Worm (Caenorhabditis elegans) whole organism, early embryonic: ENCODE data around the gene C06E4.6.
A peak's percentile ranks its signal among the peaks of the same experiment; 100 is the strongest.
"Not testable (repeated sequence)": the region's sequence is repeated elsewhere in the genome, so short reads cannot be mapped to it uniquely, and the experiment has no call there.

Experiments used
- B0310.2 ChIP-seq: sonication (generic microtip); optimal IDR thresholded peaks from 2 replicates; lab custom pipeline; 2016; ENCODE audit warnings: mild to moderate bottlenecking, missing genetic modification characterization, missing compliant biosample characterization
- F13C5.2 ChIP-seq: sonication (generic microtip); optimal IDR thresholded peaks from 2 replicates; lab custom pipeline; 2017; ENCODE audit warnings: mild to moderate bottlenecking, missing genetic modification characterization, inconsistent platforms, missing compliant biosample characterization
- aly-1 ChIP-seq: sonication (generic microtip); optimal IDR thresholded peaks from 2 replicates; lab custom pipeline; 2016; ENCODE audit warnings: missing genetic modification characterization, missing compliant biosample characterization
- ama-1 ChIP-seq: fragments of 150-350 bp; optimal IDR thresholded peaks from 2 replicates; lab custom pipeline; 2014
- ceh-13 ChIP-seq: fragments of 200-800 bp; sonication (Bioruptor generic); optimal IDR thresholded peaks from 2 replicates; lab custom pipeline; 2018; ENCODE audit warnings: mild to moderate bottlenecking, missing genetic modification characterization, missing compliant biosample characterization
- ceh-36 ChIP-seq: sonication (generic microtip); optimal IDR thresholded peaks from 2 replicates; lab custom pipeline; 2016; ENCODE audit warnings: missing genetic modification characterization, inconsistent platforms, missing compliant biosample characterization
- ets-7 ChIP-seq: sonication (generic microtip); optimal IDR thresholded peaks from 2 replicates; lab custom pipeline; 2016; ENCODE audit warnings: missing genotype, missing genetic modification characterization, missing compliant biosample characterization
- flt-1 ChIP-seq: fragments of 200-800 bp; sonication (Bioruptor generic); IDR thresholded peaks from 2 replicates; pipeline ENCODE4 v1.3.6; 2022; ENCODE audit warnings: missing genetic modification characterization, missing compliant biosample characterization
- hmbx-1 ChIP-seq: sonication (generic microtip); optimal IDR thresholded peaks from 2 replicates; lab custom pipeline; 2016; ENCODE audit warnings: mild to moderate bottlenecking, missing genetic modification characterization, missing compliant biosample characterization
- hmg-4 ChIP-seq: fragments of 200-800 bp; sonication (Bioruptor generic); optimal IDR thresholded peaks from 2 replicates; lab custom pipeline; 2018; ENCODE audit warnings: mild to moderate bottlenecking, missing genetic modification characterization, missing compliant biosample characterization
- hnd-1 ChIP-seq: sonication (generic microtip); optimal IDR thresholded peaks from 2 replicates; lab custom pipeline; 2016; ENCODE audit warnings: missing genetic modification characterization, missing compliant biosample characterization
- pes-1 ChIP-seq: fragments of 200-800 bp; sonication (Bioruptor generic); IDR thresholded peaks from 2 replicates; pipeline ENCODE4 v1.3.6; 2022; ENCODE audit warnings: missing genetic modification reagents, missing genetic modification characterization, missing compliant biosample characterization
- scrt-1 ChIP-seq: fragments of 200-800 bp; sonication (Bioruptor generic); IDR thresholded peaks from 2 replicates; pipeline ENCODE4 v1.3.6; 2022; ENCODE audit warnings: missing genetic modification characterization, missing compliant biosample characterization
- sea-1 ChIP-seq: fragments of 200-800 bp; sonication (Bioruptor generic); conservative IDR thresholded peaks from 2 replicates; pipeline ENCODE4 v1.3.6; 2022; ENCODE audit warnings: missing genetic modification characterization, missing compliant biosample characterization
- tbx-11 ChIP-seq: fragments of 200-800 bp; sonication (Bioruptor generic); IDR thresholded peaks from 2 replicates; pipeline ENCODE4 v1.3.6; 2022; ENCODE audit warnings: missing genetic modification characterization, missing compliant biosample characterization
- tbx-37 ChIP-seq: fragments of 200-800 bp; sonication (Bioruptor generic); conservative IDR thresholded peaks from 2 replicates; pipeline ENCODE4 v1.3.6; 2022; ENCODE audit warnings: missing genetic modification reagents, missing genetic modification characterization, missing compliant biosample characterization
- tra-4 ChIP-seq: sonication (generic microtip); optimal IDR thresholded peaks from 2 replicates; lab custom pipeline; 2017; ENCODE audit warnings: missing genetic modification characterization, missing compliant biosample characterization

C06E4.6 gene

ce11 chrIV:7247243-7247642 is 10.9 kb downstream of the C06E4.6 start, which contains the start of gene D2024.1:
D2024.1 (plus strand) TSS chrIV:7247543.
- not testable (repeated sequence) for TF ChIP-seq ceh-36 (tag; lab: Kevin White, UChicago); tbx-37; hmg-4 (GFP tag; lab: Kevin White, UChicago)

ce11 chrIV:7246553-7246952 is 11.6 kb downstream of the C06E4.6 start, which contains the start of gene col-114:
col-114 (minus strand) TSS chrIV:7246653.
- TF ChIP-seq flt-1 (GFP tag; lab: Robert Waterston, UW) (no peak), F13C5.2 (tag; lab: Kevin White, UChicago) (no peak)

- TF ChIP-seq hmg-4 (GFP tag; lab: Kevin White, UChicago): no peak
- TF ChIP-seq hnd-1: no peak
- no peak for TF ChIP-seq pes-1 (GFP tag; lab: Robert Waterston, UW)
- TF ChIP-seq ceh-36 (tag; lab: Kevin White, UChicago): no peak
- no peak for TF ChIP-seq aly-1 (tag; lab: Kevin White, UChicago)
- no peak for TF ChIP-seq ceh-13 (GFP tag; lab: Kevin White, UChicago)
- no peak for TF ChIP-seq ama-1 (lab: Kevin White, UChicago)
- TF ChIP-seq tra-4 (tag; lab: Kevin White, UChicago): no peak
- no peak for TF ChIP-seq ets-7 (tag; lab: Kevin White, UChicago)
- TF ChIP-seq B0310.2 (tag; lab: Kevin White, UChicago): no peak
- TF ChIP-seq scrt-1 (GFP tag; lab: Robert Waterston, UW): no peak
- TF ChIP-seq flt-1 (GFP tag; lab: Robert Waterston, UW): no peak
- no peak for TF ChIP-seq hmbx-1 (tag; lab: Kevin White, UChicago)
- TF ChIP-seq tbx-37: no peak
- TF ChIP-seq sea-1 (GFP tag; lab: Robert Waterston, UW): no peak
- TF ChIP-seq tbx-11 (GFP tag; lab: Robert Waterston, UW): no peak
- no peak for TF ChIP-seq F13C5.2 (tag; lab: Kevin White, UChicago)
Measured at ce11 chrIV:7245592-7245991, 12.5 kb downstream of the C06E4.6 start.

DNA sequence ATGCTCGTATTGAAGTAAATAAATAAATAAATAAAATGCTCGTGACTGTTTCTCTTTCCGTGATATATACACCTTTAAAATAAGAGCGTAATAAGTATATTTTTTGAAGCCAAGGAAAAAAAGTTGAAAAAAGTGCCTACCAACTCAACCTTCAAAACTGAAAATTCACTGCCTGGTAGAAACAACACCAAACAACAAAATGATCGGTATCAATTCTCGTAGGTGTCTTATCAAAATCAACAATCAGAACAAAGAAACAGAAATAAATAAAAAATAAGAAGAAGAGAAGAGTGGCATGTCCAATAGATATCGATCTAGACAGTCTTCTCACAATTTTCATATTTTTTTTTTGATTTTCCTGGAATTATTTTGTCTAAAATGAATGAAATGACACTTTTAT is 14.2 kb downstream of the C06E4.6 start, which contains the start of gene afmd-1:
Gene afmd-1, plus strand, starts transcription at position 316 of the 400 bp plus-strand sequence.
- TF ChIP-seq tbx-37 (no peak), flt-1 (GFP tag; lab: Robert Waterston, UW) (no peak), tbx-11 (GFP tag; lab: Robert Waterston, UW) (no peak), scrt-1 (GFP tag; lab: Robert Waterston, UW) (no peak), hmbx-1 (tag; lab: Kevin White, UChicago) (no peak), ceh-36 (tag; lab: Kevin White, UChicago) (no peak), B0310.2 (tag; lab: Kevin White, UChicago) (no peak), hnd-1 (no peak), ama-1 (lab: Kevin White, UChicago) (no peak), aly-1 (tag; lab: Kevin White, UChicago) (no peak), pes-1 (GFP tag; lab: Robert Waterston, UW) (no peak), hmg-4 (GFP tag; lab: Kevin White, UChicago) (no peak), tra-4 (tag; lab: Kevin White, UChicago) (no peak), F13C5.2 (tag; lab: Kevin White, UChicago) (no peak), sea-1 (GFP tag; lab: Robert Waterston, UW) (no peak), ets-7 (tag; lab: Kevin White, UChicago) (no peak), ceh-13 (GFP tag; lab: Kevin White, UChicago) (no peak)

ce11 chrIV:7242220-7242789 is 15.8 kb downstream of the C06E4.6 start, which contains the start of gene gstk-2:
gstk-2 (minus strand) TSS chrIV:7242270.
- TF ChIP-seq ceh-13 (GFP tag; lab: Kevin White, UChicago) (no peak), ets-7 (tag; lab: Kevin White, UChicago) (no peak), flt-1 (GFP tag; lab: Robert Waterston, UW) (no peak), tra-4 (tag; lab: Kevin White, UChicago) (no peak), tbx-37 (no peak), sea-1 (GFP tag; lab: Robert Waterston, UW) (no peak)

DNA sequence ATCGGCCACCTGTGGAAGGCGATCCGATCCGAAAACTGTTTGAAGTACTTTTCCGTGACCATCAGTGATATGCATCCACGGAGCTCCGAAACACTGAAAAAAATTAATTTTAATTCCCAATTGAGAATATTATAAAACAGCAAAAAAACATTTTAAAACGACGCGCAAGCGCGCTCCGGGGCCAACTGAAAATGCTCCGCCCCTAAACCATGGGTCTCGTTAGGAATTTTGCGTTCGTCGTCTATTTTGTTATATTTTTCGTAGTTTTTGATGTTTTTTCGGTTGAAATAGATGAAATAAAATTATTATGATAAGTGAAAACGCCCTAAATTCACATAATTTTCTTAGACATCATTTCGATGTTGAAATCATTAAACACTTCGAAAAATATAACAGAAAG is 17.5 kb downstream of the C06E4.6 start:
- TF ChIP-seq flt-1 (GFP tag; lab: Robert Waterston, UW): no peak
- peak; percentile 38; the same call in 1 of the 2 replicates for TF ChIP-seq pes-1 (GFP tag; lab: Robert Waterston, UW)
- TF ChIP-seq hnd-1: no peak

DNA sequence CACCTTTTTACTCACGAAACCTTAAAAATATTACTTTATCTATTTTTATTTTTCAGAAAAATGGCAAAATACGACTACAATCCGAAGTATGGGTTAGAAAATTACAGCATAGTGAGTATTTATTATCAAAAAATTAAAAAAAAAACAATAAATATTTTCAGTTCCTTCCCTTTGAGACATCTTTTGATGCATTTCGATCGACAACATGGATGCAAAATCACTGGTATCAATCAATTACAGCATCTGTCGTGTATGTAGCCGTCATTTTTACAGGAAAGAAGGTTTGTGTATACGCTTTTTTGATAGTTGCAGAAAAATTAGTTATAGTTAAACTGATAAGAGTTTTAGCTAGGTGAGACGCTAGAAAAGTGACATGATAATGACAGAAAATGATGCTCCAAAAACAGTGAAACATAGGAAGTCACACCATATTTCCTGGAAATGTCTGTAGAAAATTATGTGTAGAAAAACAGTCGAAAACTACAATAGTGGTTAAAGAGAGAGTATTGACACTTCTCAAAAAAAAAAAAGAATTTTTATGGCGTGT is 20.4 kb downstream of the C06E4.6 start, which contains the start of gene elo-3:
Gene elo-3, plus strand, starts transcription at position 51 of the 547 bp plus-strand sequence.
- TF ChIP-seq flt-1 (GFP tag; lab: Robert Waterston, UW) (no peak), hnd-1 (no peak), ceh-13 (GFP tag; lab: Kevin White, UChicago) (no peak), scrt-1 (GFP tag; lab: Robert Waterston, UW) (no peak), tbx-11 (GFP tag; lab: Robert Waterston, UW) (no peak), B0310.2 (tag; lab: Kevin White, UChicago) (no peak), tbx-37 (no peak), ama-1 (lab: Kevin White, UChicago) (no peak), aly-1 (tag; lab: Kevin White, UChicago) (no peak), pes-1 (GFP tag; lab: Robert Waterston, UW) (no peak), tra-4 (tag; lab: Kevin White, UChicago) (no peak), hmg-4 (GFP tag; lab: Kevin White, UChicago) (no peak), ceh-36 (tag; lab: Kevin White, UChicago) (no peak), sea-1 (GFP tag; lab: Robert Waterston, UW) (no peak)
